Worm (Caenorhabditis elegans) whole organism, L1 larva: Measurements from ENCODE around the gene C07D10.1.

Source experiments
- C04F5.9 ChIP-seq: sonication (generic microtip); optimal IDR thresholded peaks from 2 replicates; lab custom pipeline; 2016; ENCODE audit warnings: missing genetic modification characterization, missing compliant biosample characterization
- C34B4.2 ChIP-seq: sonication (generic microtip); optimal IDR thresholded peaks from 2 replicates; lab custom pipeline; 2017; ENCODE audit warnings: mild to moderate bottlenecking, missing genetic modification characterization, missing compliant biosample characterization
- F16B12.6 ChIP-seq: fragments of 150-350 bp; optimal IDR thresholded peaks from 2 replicates; lab custom pipeline; 2014; ENCODE audit warnings: missing biosample characterization, missing genetic modification characterization
- Y116A8C.19 ChIP-seq: sonication (generic microtip); optimal IDR thresholded peaks from 2 replicates; lab custom pipeline; 2016; ENCODE audit warnings: missing compliant biosample characterization, missing genetic modification characterization, borderline replicate concordance
- blmp-1 ChIP-seq: fragments of 150-350 bp; optimal IDR thresholded peaks from 2 replicates; lab custom pipeline; 2014; ENCODE audit warnings: missing biosample characterization, missing genetic modification characterization
- ceh-63 ChIP-seq: fragments of 200-800 bp; sonication (Bioruptor generic); optimal IDR thresholded peaks from 2 replicates; lab custom pipeline; 2018; ENCODE audit warnings: mild to moderate bottlenecking, missing genetic modification characterization, missing compliant biosample characterization
- ceh-8 ChIP-seq: fragments of 200-800 bp; sonication (Bioruptor generic); optimal IDR thresholded peaks from 2 replicates; lab custom pipeline; 2018; ENCODE audit warnings: mild to moderate bottlenecking, missing genetic modification characterization, moderate library complexity, missing compliant biosample characterization
- ceh-82 ChIP-seq, 3 experiments: fragments of 150-350 bp in 1 of 3; sonication (generic microtip) in 2 of 3; optimal IDR thresholded peaks; 2 replicates each; lab custom pipeline; 2014 to 2017; ENCODE audit warnings: missing biosample characterization in 3 of 3, missing genetic modification characterization in 3 of 3
- ceh-90 ChIP-seq: sonication (generic microtip); optimal IDR thresholded peaks from 2 replicates; lab custom pipeline; 2016; ENCODE audit warnings: missing genetic modification characterization, missing compliant biosample characterization
- ces-1 ChIP-seq: fragments of 150-350 bp; optimal IDR thresholded peaks from 2 replicates; lab custom pipeline; 2014; ENCODE audit warnings: missing biosample characterization, missing genetic modification reagents, missing genetic modification characterization
- dsc-1 ChIP-seq: sonication (generic microtip); optimal IDR thresholded peaks from 2 replicates; lab custom pipeline; 2016; ENCODE audit warnings: mild to moderate bottlenecking, missing genetic modification characterization, missing compliant biosample characterization
- efl-1 ChIP-seq, 4 experiments: fragments of 150-350 bp; optimal IDR thresholded peaks in 3 of 4; peaks in 1 of 4; 1 replicate in 1 of 4; 2 replicates in 3 of 4; lab custom pipeline; 2014; ENCODE audit warnings: missing biosample characterization in 2 of 4, missing genetic modification characterization in 2 of 4, missing genetic modification reagents in 2 of 4
- elt-2 ChIP-seq: sonication (generic microtip); optimal IDR thresholded peaks from 2 replicates; lab custom pipeline; 2016; ENCODE audit warnings: missing genetic modification characterization, mild to moderate bottlenecking, inconsistent platforms, missing compliant biosample characterization, missing genetic modification reagents
- elt-3 ChIP-seq, 6 experiments: fragments of 150-350 bp in 1 of 6; sonication (generic microtip); optimal IDR thresholded peaks; 2 replicates each; lab custom pipeline; 2017 to 2018; ENCODE audit warnings: missing biosample characterization in 6 of 6, missing genetic modification characterization in 6 of 6, inconsistent platforms in 1 of 6
- fkh-8 ChIP-seq: sonication (generic microtip); optimal IDR thresholded peaks from 2 replicates; lab custom pipeline; 2016; ENCODE audit warnings: mild to moderate bottlenecking, missing genetic modification characterization, missing compliant biosample characterization
- grh-1 ChIP-seq: fragments of 200-800 bp; sonication (Bioruptor generic); IDR thresholded peaks from 2 replicates; pipeline ENCODE4 v1.3.6; 2022; ENCODE audit warnings: missing genetic modification reagents, missing genetic modification characterization, missing compliant biosample characterization
- hlh-17 ChIP-seq: fragments of 200-800 bp; sonication (Bioruptor generic); optimal IDR thresholded peaks from 2 replicates; lab custom pipeline; 2018; ENCODE audit warnings: missing genetic modification characterization, mild to moderate bottlenecking, missing compliant biosample characterization, moderate library complexity, borderline replicate concordance
- hlh-4 ChIP-seq: sonication (generic microtip); optimal IDR thresholded peaks from 2 replicates; lab custom pipeline; 2016; ENCODE audit warnings: mild to moderate bottlenecking, missing genetic modification characterization, missing compliant biosample characterization
- jun-1 ChIP-seq: fragments of 150-350 bp; optimal IDR thresholded peaks from 2 replicates; lab custom pipeline; 2014; ENCODE audit warnings: missing biosample characterization, missing genetic modification reagents, missing genetic modification characterization
- lin-14 ChIP-seq: fragments of 200-800 bp; sonication (Bioruptor generic); optimal IDR thresholded peaks from 2 replicates; lab custom pipeline; 2018; ENCODE audit warnings: mild to moderate bottlenecking, missing genetic modification characterization, moderate library complexity, missing compliant biosample characterization
- lin-15B ChIP-seq: fragments of 150-350 bp; sonication (generic microtip); optimal IDR thresholded peaks from 3 replicates; lab custom pipeline; 2014; ENCODE audit warnings: missing biosample characterization, missing genetic modification characterization
- lin-35 ChIP-seq, 2 experiments: fragments of 150-350 bp; optimal IDR thresholded peaks; 2 replicates each; lab custom pipeline; 2014; ENCODE audit warnings: missing biosample characterization in 2 of 2, missing genetic modification characterization in 2 of 2, missing genetic modification reagents in 2 of 2
- lin-39 ChIP-seq: fragments of 150-350 bp; optimal IDR thresholded peaks from 2 replicates; lab custom pipeline; 2014; ENCODE audit warnings: missing biosample characterization, missing genetic modification reagents, missing genetic modification characterization
- lir-3 ChIP-seq: sonication (generic microtip); optimal IDR thresholded peaks from 2 replicates; lab custom pipeline; 2016; ENCODE audit warnings: mild to moderate bottlenecking, missing genetic modification characterization, moderate library complexity, missing compliant biosample characterization; ENCODE audit not compliant: poor library complexity
- mdl-1 ChIP-seq, 2 experiments: fragments of 150-350 bp; optimal IDR thresholded peaks; 2 replicates each; lab custom pipeline; 2014 to 2017; ENCODE audit warnings: missing biosample characterization in 2 of 2, missing genetic modification characterization in 2 of 2, inconsistent platforms in 1 of 2
- mep-1 ChIP-seq: fragments of 150-350 bp; optimal IDR thresholded peaks from 2 replicates; lab custom pipeline; 2014; ENCODE audit warnings: missing biosample characterization, missing genetic modification characterization
- nhr-12 ChIP-seq: sonication (generic microtip); optimal IDR thresholded peaks from 2 replicates; lab custom pipeline; 2017; ENCODE audit warnings: missing biosample characterization, missing genetic modification characterization
- nhr-19 ChIP-seq: fragments of 200-800 bp; sonication (Bioruptor generic); conservative IDR thresholded peaks from 2 replicates; pipeline ENCODE4 v1.3.6; 2022; ENCODE audit warnings: missing genetic modification characterization, missing compliant biosample characterization
- nhr-237 ChIP-seq: fragments of 150-350 bp; optimal IDR thresholded peaks from 2 replicates; lab custom pipeline; 2014; ENCODE audit warnings: missing biosample characterization, missing genetic modification characterization
- nhr-71 ChIP-seq: sonication (generic microtip); optimal IDR thresholded peaks from 2 replicates; lab custom pipeline; 2016; ENCODE audit warnings: mild to moderate bottlenecking, missing genetic modification characterization, moderate library complexity, missing compliant biosample characterization
- nhr-76 ChIP-seq: sonication (generic microtip); optimal IDR thresholded peaks from 2 replicates; lab custom pipeline; 2017; ENCODE audit warnings: missing biosample characterization, missing genetic modification characterization
- nhr-77 ChIP-seq: fragments of 150-350 bp; optimal IDR thresholded peaks from 2 replicates; lab custom pipeline; 2014; ENCODE audit warnings: missing biosample characterization, missing genetic modification characterization
- nhr-84 ChIP-seq: sonication (generic microtip); optimal IDR thresholded peaks from 2 replicates; lab custom pipeline; 2017; ENCODE audit warnings: missing biosample characterization, missing genetic modification characterization
- nhr-85 ChIP-seq: sonication (generic microtip); peaks from one replicate; lab custom pipeline; 2016; ENCODE audit warnings: missing genetic modification characterization, inconsistent platforms, missing compliant biosample characterization
- nhr-90 ChIP-seq: sonication (generic microtip); optimal IDR thresholded peaks from 2 replicates; lab custom pipeline; 2016; ENCODE audit warnings: mild to moderate bottlenecking, missing genetic modification characterization, missing compliant biosample characterization; ENCODE audit not compliant: poor library complexity
- pqm-1 ChIP-seq: sonication (generic microtip); optimal IDR thresholded peaks from 3 replicates; lab custom pipeline; 2017; ENCODE audit warnings: missing biosample characterization, missing genetic modification characterization
- snu-23 ChIP-seq: sonication (generic microtip); optimal IDR thresholded peaks from 2 replicates; lab custom pipeline; 2016; ENCODE audit warnings: missing genetic modification characterization, missing compliant biosample characterization
- sox-4 ChIP-seq: sonication (generic microtip); optimal IDR thresholded peaks from 2 replicates; lab custom pipeline; 2016; ENCODE audit warnings: missing genetic modification characterization, missing compliant biosample characterization
- sptf-1 ChIP-seq: fragments of 150-350 bp; optimal IDR thresholded peaks from 2 replicates; lab custom pipeline; 2014; ENCODE audit warnings: missing biosample characterization, missing genetic modification characterization
- sup-37 ChIP-seq: fragments of 200-800 bp; sonication (Bioruptor generic); optimal IDR thresholded peaks from 2 replicates; lab custom pipeline; 2018; ENCODE audit warnings: mild to moderate bottlenecking, missing genetic modification characterization, missing compliant biosample characterization
- unc-30 ChIP-seq: sonication (generic microtip); optimal IDR thresholded peaks from 2 replicates; lab custom pipeline; 2017; ENCODE audit warnings: missing biosample characterization, missing genetic modification characterization
- unc-98 ChIP-seq: fragments of 200-800 bp; sonication (Bioruptor generic); IDR thresholded peaks from 2 replicates; pipeline ENCODE4 v1.3.6; 2022; ENCODE audit warnings: missing genetic modification characterization, missing compliant biosample characterization
- xbp-1 ChIP-seq: sonication (generic microtip); optimal IDR thresholded peaks from 2 replicates; lab custom pipeline; 2016; ENCODE audit warnings: missing genetic modification characterization, missing compliant biosample characterization
- ztf-4 ChIP-seq: fragments of 150-350 bp; optimal IDR thresholded peaks from 2 replicates; lab custom pipeline; 2014; ENCODE audit warnings: missing biosample characterization, missing genetic modification characterization

Gene C07D10.1

ce11 chrII:7413275-7413674 is 14.5 kb downstream of the C07D10.1 start (continued):
- TF ChIP-seq nhr-84 (tag; lab: Kevin White, UChicago) (no peak), elt-2 (tag; lab: Kevin White, UChicago) (no peak), efl-1 (optimal IDR thresholded peaks at IDR 0.05; lab: Kevin White, UChicago) (no peak), efl-1 (GFP tag; optimal IDR thresholded peaks at IDR 0.05 in 1 of 2; lab: Kevin White, UChicago) (no peak), lin-14 (GFP tag; lab: Kevin White, UChicago) (peak; percentile 44), ztf-4 (tag; lab: Kevin White, UChicago) (no peak), ceh-90 (no peak), dsc-1 (tag; lab: Kevin White, UChicago) (peak; percentile 12), C04F5.9 (tag; lab: Kevin White, UChicago) (no peak), nhr-85 (tag; lab: Kevin White, UChicago) (peak; percentile 91), hlh-17 (GFP tag; lab: Kevin White, UChicago) (no peak), ceh-82 (tag; optimal IDR thresholded peaks at IDR 0.05; lab: Kevin White, UChicago) (no peak), grh-1 (GFP tag; lab: Robert Waterston, UW) (peak; percentile 36; the same call in 1 of the 2 replicates), snu-23 (GFP tag; lab: Kevin White, UChicago) (peak; percentile 14), lir-3 (tag; lab: Kevin White, UChicago) (no peak), lin-15B (tag; lab: Kevin White, UChicago) (no peak), nhr-237 (tag; lab: Kevin White, UChicago) (no peak), lin-39 (tag; lab: Kevin White, UChicago) (no peak), sup-37 (GFP tag; lab: Kevin White, UChicago) (no peak), mdl-1 (tag; optimal IDR thresholded peaks at IDR 0.05; lab: Kevin White, UChicago) (no peak), sox-4 (tag; lab: Kevin White, UChicago) (no peak), nhr-12 (no peak), nhr-19 (GFP tag; lab: Robert Waterston, UW) (peak; percentile 18), Y116A8C.19 (tag; lab: Kevin White, UChicago) (no peak), sptf-1 (tag; lab: Kevin White, UChicago) (no peak), blmp-1 (peak; percentile 76), nhr-90 (tag; lab: Kevin White, UChicago) (no peak), jun-1 (tag; lab: Kevin White, UChicago) (no peak), nhr-77 (tag; lab: Kevin White, UChicago) (no peak), ceh-8 (no peak), ceh-63 (GFP tag; lab: Kevin White, UChicago) (no peak), nhr-71 (tag; lab: Kevin White, UChicago) (peak; percentile 59), ces-1 (GFP tag; lab: Kevin White, UChicago) (no peak), mep-1 (tag; lab: Kevin White, UChicago) (no peak), C34B4.2 (tag; lab: Kevin White, UChicago) (no peak)

DNA sequence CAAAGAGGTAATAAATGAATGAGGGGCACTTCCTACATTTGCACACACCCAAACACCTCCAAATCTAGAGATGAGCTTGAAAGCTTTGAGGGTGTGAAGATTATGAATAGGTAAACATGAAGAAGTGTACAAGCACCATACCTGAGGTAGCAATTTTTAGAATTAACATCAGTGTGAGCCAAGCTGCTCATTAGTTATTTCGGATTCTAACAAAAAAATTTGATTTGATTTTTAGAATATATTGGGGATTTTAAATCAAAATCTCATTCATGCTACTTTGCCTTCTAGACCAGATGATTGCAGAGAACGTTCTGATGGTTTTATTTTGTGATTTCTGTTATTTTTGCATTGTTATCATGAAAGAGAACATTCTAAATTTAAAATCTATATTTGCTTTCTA is 15.0 kb downstream of the C07D10.1 start:
- no peak for TF ChIP-seq unc-30 (tag; lab: Kevin White, UChicago)
- no peak for TF ChIP-seq elt-3 (tag; optimal IDR thresholded peaks at IDR 0.05; lab: Kevin White, UChicago)
- TF ChIP-seq nhr-77 (tag; lab: Kevin White, UChicago), result no peak
- TF ChIP-seq unc-98 (GFP tag; lab: Robert Waterston, UW), result no peak
- TF ChIP-seq xbp-1, result no peak
- TF ChIP-seq lin-14 (GFP tag; lab: Kevin White, UChicago), result no peak
- TF ChIP-seq lin-15B (tag; lab: Kevin White, UChicago), result no peak
- no peak for TF ChIP-seq fkh-8 (tag; lab: Kevin White, UChicago)
- TF ChIP-seq nhr-237 (tag; lab: Kevin White, UChicago), result no peak
- TF ChIP-seq sup-37 (GFP tag; lab: Kevin White, UChicago), result no peak
- TF ChIP-seq ztf-4 (tag; lab: Kevin White, UChicago), result no peak
- TF ChIP-seq pqm-1 (tag; lab: Kevin White, UChicago), result no peak
- TF ChIP-seq ceh-63 (GFP tag; lab: Kevin White, UChicago), result no peak
- TF ChIP-seq hlh-4 (tag; lab: Kevin White, UChicago), result no peak
- TF ChIP-seq lin-35 (GFP tag; optimal IDR thresholded peaks at IDR 0.05; lab: Kevin White, UChicago), result no peak
- no peak for TF ChIP-seq nhr-71 (tag; lab: Kevin White, UChicago)
- no peak for TF ChIP-seq nhr-76 (tag; lab: Kevin White, UChicago)
- no peak for TF ChIP-seq F16B12.6
